Fruit fly (Drosophila melanogaster) whole organism, embryonic: ENCODE results near the gene AlaRS.
A peak's percentile ranks its signal among the peaks of the same experiment; 100 is the strongest.

Experiments used
- Atf3 ChIP-seq: fragments of 200-800 bp; sonication (Bioruptor generic); optimal IDR thresholded peaks from 3 replicates; lab custom pipeline; 2016; ENCODE audit warnings: missing biosample characterization, missing genetic modification characterization
- Atf6 ChIP-seq: fragments of 200-800 bp; sonication (Bioruptor generic); IDR thresholded peaks from 2 replicates; pipeline ENCODE4 v1.3.6; 2022; ENCODE audit warnings: missing biosample characterization, missing genetic modification characterization
- Blimp-1 ChIP-seq: fragments of 200-800 bp; sonication (Bioruptor generic); optimal IDR thresholded peaks from 3 replicates; lab custom pipeline; 2018; ENCODE audit warnings: missing biosample characterization, missing genetic modification characterization, mild to moderate bottlenecking, moderate library complexity, missing genetic modification reagents
- CG10431 ChIP-seq: fragments of 200-800 bp; sonication (Bioruptor generic); optimal IDR thresholded peaks from 3 replicates; lab custom pipeline; 2018; ENCODE audit warnings: missing biosample characterization, mild to moderate bottlenecking, missing genetic modification characterization
- CG10654 ChIP-seq: fragments of 200-800 bp; sonication (Bioruptor generic); optimal IDR thresholded peaks from 2 replicates; lab custom pipeline; 2016; ENCODE audit warnings: missing biosample characterization, missing genetic modification characterization
- CG11093 ChIP-seq: fragments of 200-800 bp; sonication (Bioruptor generic); IDR thresholded peaks from 3 replicates; pipeline ENCODE4 v1.3.6; 2022; ENCODE audit warnings: missing biosample characterization, missing genetic modification characterization
- CG11723 ChIP-seq: fragments of 200-800 bp; sonication (Bioruptor generic); optimal IDR thresholded peaks from 2 replicates; lab custom pipeline; 2017; ENCODE audit warnings: missing biosample characterization, mild to moderate bottlenecking, missing genetic modification characterization
- CG14050 ChIP-seq: fragments of 200-800 bp; sonication (Bioruptor generic); IDR thresholded peaks from 3 replicates; pipeline ENCODE4 v1.3.6; 2022; ENCODE audit warnings: missing biosample characterization, missing genetic modification characterization
- CG1647 ChIP-seq: fragments of 200-800 bp; sonication (Bioruptor generic); optimal IDR thresholded peaks from 3 replicates; lab custom pipeline; 2016; ENCODE audit warnings: missing biosample characterization, missing genetic modification characterization
- CG16779 ChIP-seq: fragments of 200-800 bp; sonication (Bioruptor generic); IDR thresholded peaks from 2 replicates; pipeline ENCODE4 v1.3.6; 2022; ENCODE audit warnings: missing biosample characterization, missing genetic modification characterization
- CG18262 ChIP-seq: fragments of 200-800 bp; optimal IDR thresholded peaks from 3 replicates; lab custom pipeline; 2019; ENCODE audit warnings: missing biosample characterization, mild to moderate bottlenecking, missing genetic modification characterization, moderate library complexity
- CG2116 ChIP-seq: fragments of 200-800 bp; sonication (Bioruptor generic); optimal IDR thresholded peaks from 3 replicates; lab custom pipeline; 2018; ENCODE audit warnings: missing biosample characterization, mild to moderate bottlenecking, missing genetic modification characterization
- CG2712 ChIP-seq: fragments of 200-800 bp; optimal IDR thresholded peaks from 3 replicates; lab custom pipeline; 2019; ENCODE audit warnings: missing biosample characterization, mild to moderate bottlenecking, missing genetic modification characterization, moderate library complexity
- CG33557 ChIP-seq: fragments of 200-800 bp; sonication (Bioruptor generic); optimal IDR thresholded peaks from 2 replicates; lab custom pipeline; 2019; ENCODE audit warnings: missing biosample characterization, mild to moderate bottlenecking, missing genetic modification characterization, moderate library complexity
- CG4707 ChIP-seq: fragments of 200-800 bp; sonication (Bioruptor generic); optimal IDR thresholded peaks from 2 replicates; lab custom pipeline; 2018; ENCODE audit warnings: missing biosample characterization, mild to moderate bottlenecking, missing genetic modification characterization, moderate library complexity
- CG4854 ChIP-seq: fragments of 200-800 bp; sonication (Bioruptor generic); optimal IDR thresholded peaks from 2 replicates; lab custom pipeline; 2016; ENCODE audit warnings: missing biosample characterization, missing genetic modification characterization, inconsistent platforms
- CG8944 ChIP-seq: fragments of 200-800 bp; sonication (Bioruptor generic); optimal IDR thresholded peaks from 3 replicates; lab custom pipeline; 2016; ENCODE audit warnings: missing biosample characterization, missing genetic modification characterization
- CG9215 ChIP-seq: fragments of 200-800 bp; sonication (Bioruptor generic); IDR thresholded peaks from 2 replicates; pipeline ENCODE4 v1.3.6; 2022; ENCODE audit warnings: missing biosample characterization, missing genetic modification characterization
- CG9437 ChIP-seq: fragments of 200-800 bp; sonication (Bioruptor generic); optimal IDR thresholded peaks from 2 replicates; lab custom pipeline; 2018; ENCODE audit warnings: missing biosample characterization, mild to moderate bottlenecking, missing genetic modification characterization
- CTCF ChIP-seq: fragments of 200-800 bp; sonication (Bioruptor generic); optimal IDR thresholded peaks from 2 replicates; lab custom pipeline; 2017; ENCODE audit warnings: missing biosample characterization, mild to moderate bottlenecking, missing genetic modification characterization, moderate library complexity
- Chrac-16 ChIP-seq: fragments of 200-800 bp; sonication (Bioruptor generic); optimal IDR thresholded peaks from 3 replicates; lab custom pipeline; 2016; ENCODE audit warnings: missing biosample characterization, missing genetic modification characterization
- CkIIα-i1 ChIP-seq: fragments of 200-800 bp; sonication (Bioruptor generic); IDR thresholded peaks from 2 replicates; pipeline ENCODE4 v1.3.6; 2022; ENCODE audit warnings: missing biosample characterization, missing genetic modification characterization
- E2f1 ChIP-seq: fragments of 200-800 bp; sonication (Bioruptor generic); IDR thresholded peaks from 2 replicates; pipeline ENCODE4 v1.3.6; 2022; ENCODE audit warnings: missing biosample characterization, missing genetic modification characterization
- ERR ChIP-seq: fragments of 200-800 bp; sonication (Bioruptor generic); optimal IDR thresholded peaks from 2 replicates; lab custom pipeline; 2016; ENCODE audit warnings: missing biosample characterization, missing genetic modification characterization
- HLH3B ChIP-seq: fragments of 200-800 bp; sonication (Bioruptor generic); IDR thresholded peaks from 2 replicates; pipeline ENCODE4 v1.3.6; 2022; ENCODE audit warnings: missing biosample characterization, missing genetic modification characterization
- Lim3 ChIP-seq: fragments of 200-800 bp; sonication (Bioruptor generic); IDR thresholded peaks from 2 replicates; pipeline ENCODE4 v1.3.6; 2022; ENCODE audit warnings: missing biosample characterization, missing genetic modification characterization
- Mrtf ChIP-seq: fragments of 200-800 bp; sonication (Bioruptor generic); IDR thresholded peaks from 3 replicates; pipeline ENCODE4 v1.3.6; 2022; ENCODE audit warnings: missing biosample characterization, missing genetic modification characterization
- NFAT ChIP-seq: fragments of 200-800 bp; sonication (Bioruptor generic); IDR thresholded peaks from 2 replicates; pipeline ENCODE4 v1.3.6; 2022; ENCODE audit warnings: missing biosample characterization, missing genetic modification characterization
- NK7.1 ChIP-seq: fragments of 200-800 bp; sonication (Bioruptor generic); optimal IDR thresholded peaks from 3 replicates; lab custom pipeline; 2016; ENCODE audit warnings: missing biosample characterization, missing genetic modification characterization
- Rx ChIP-seq: fragments of 200-800 bp; sonication (Bioruptor generic); IDR thresholded peaks from 2 replicates; pipeline ENCODE4 v1.3.6; 2022; ENCODE audit warnings: missing biosample characterization, missing genetic modification characterization
- Scr ChIP-seq: fragments of 200-800 bp; sonication (Bioruptor generic); IDR thresholded peaks from 2 replicates; pipeline ENCODE4 v1.3.6; 2022; ENCODE audit warnings: missing biosample characterization, missing genetic modification characterization; ENCODE audit not compliant: partially characterized antibody
- Spps ChIP-seq: fragments of 200-800 bp; sonication (Bioruptor generic); optimal IDR thresholded peaks from 2 replicates; lab custom pipeline; 2018; ENCODE audit warnings: missing biosample characterization, mild to moderate bottlenecking, missing genetic modification characterization
- Ssrp ChIP-seq: fragments of 200-800 bp; sonication (Bioruptor generic); optimal IDR thresholded peaks from 2 replicates; lab custom pipeline; 2018; ENCODE audit warnings: missing biosample characterization, mild to moderate bottlenecking, missing genetic modification characterization, moderate library complexity
- disco-r ChIP-seq: fragments of 200-800 bp; sonication (Bioruptor generic); optimal IDR thresholded peaks from 2 replicates; lab custom pipeline; 2016; ENCODE audit warnings: missing biosample characterization, missing genetic modification characterization
- esg ChIP-seq: fragments of 200-800 bp; sonication (Bioruptor generic); conservative IDR thresholded peaks from 2 replicates; pipeline ENCODE4 v1.3.6; 2022; ENCODE audit warnings: missing biosample characterization, missing genetic modification characterization
- fd96Cb ChIP-seq: fragments of 200-800 bp; sonication (Bioruptor generic); optimal IDR thresholded peaks from 2 replicates; lab custom pipeline; 2018; ENCODE audit warnings: missing biosample characterization, mild to moderate bottlenecking, missing genetic modification characterization, moderate library complexity
- gem ChIP-seq: fragments of 200-800 bp; sonication (Bioruptor generic); optimal IDR thresholded peaks from 2 replicates; lab custom pipeline; 2019; ENCODE audit warnings: missing biosample characterization, mild to moderate bottlenecking, missing genetic modification characterization, moderate library complexity
- gt ChIP-seq: fragments of 200-800 bp; sonication (Bioruptor generic); IDR thresholded peaks from 2 replicates; pipeline ENCODE4 v1.3.6; 2022; ENCODE audit warnings: missing biosample characterization, missing genetic modification characterization
- hb ChIP-seq: fragments of 200-800 bp; sonication (Bioruptor generic); IDR thresholded peaks from 3 replicates; pipeline ENCODE4 v1.3.6; 2022; ENCODE audit warnings: missing biosample characterization, missing genetic modification characterization; ENCODE audit not compliant: partially characterized antibody
- her ChIP-seq: fragments of 200-800 bp; sonication (Bioruptor generic); optimal IDR thresholded peaks from 2 replicates; lab custom pipeline; 2016; ENCODE audit warnings: missing biosample characterization, missing genetic modification characterization
- ind ChIP-seq: fragments of 200-800 bp; sonication (Bioruptor generic); optimal IDR thresholded peaks from 3 replicates; lab custom pipeline; 2016; ENCODE audit warnings: missing biosample characterization, missing genetic modification characterization
- inv ChIP-seq: fragments of 200-800 bp; sonication (Bioruptor generic); IDR thresholded peaks from 2 replicates; pipeline ENCODE4 v1.3.6; 2022; ENCODE audit warnings: missing biosample characterization, missing genetic modification characterization; ENCODE audit not compliant: partially characterized antibody
- jing ChIP-seq: fragments of 200-800 bp; sonication (Bioruptor generic); optimal IDR thresholded peaks from 2 replicates; lab custom pipeline; 2018; ENCODE audit warnings: missing biosample characterization, mild to moderate bottlenecking, missing genetic modification characterization
- ken ChIP-seq: fragments of 200-800 bp; sonication (Bioruptor generic); IDR thresholded peaks from 3 replicates; pipeline ENCODE4 v1.3.6; 2022; ENCODE audit warnings: missing biosample characterization, missing genetic modification characterization
- lilli ChIP-seq: fragments of 200-800 bp; sonication (Bioruptor generic); optimal IDR thresholded peaks from 3 replicates; lab custom pipeline; 2016; ENCODE audit warnings: missing biosample characterization, missing genetic modification characterization
- nerfin-1 ChIP-seq: fragments of 200-800 bp; sonication (Bioruptor generic); optimal IDR thresholded peaks from 3 replicates; lab custom pipeline; 2019; ENCODE audit warnings: missing biosample characterization, mild to moderate bottlenecking, missing genetic modification characterization, moderate library complexity
- sens ChIP-seq: fragments of 200-800 bp; sonication (Bioruptor generic); peaks from one replicate; lab custom pipeline; 2016; ENCODE audit warnings: missing biosample characterization, missing genetic modification characterization
- vvl ChIP-seq: fragments of 200-800 bp; sonication (Bioruptor generic); IDR thresholded peaks from 2 replicates; pipeline ENCODE4 v1.3.6; 2022; ENCODE audit warnings: missing biosample characterization, missing genetic modification characterization
- wek ChIP-seq: fragments of 200-800 bp; sonication (Bioruptor generic); optimal IDR thresholded peaks from 3 replicates; lab custom pipeline; 2018; ENCODE audit warnings: missing biosample characterization, mild to moderate bottlenecking, missing genetic modification characterization, moderate library complexity
- zen ChIP-seq: fragments of 200-800 bp; sonication (Bioruptor generic); optimal IDR thresholded peaks from 3 replicates; lab custom pipeline; 2018; ENCODE audit warnings: missing biosample characterization, mild to moderate bottlenecking, missing genetic modification characterization, moderate library complexity

AlaRS gene

DNA sequence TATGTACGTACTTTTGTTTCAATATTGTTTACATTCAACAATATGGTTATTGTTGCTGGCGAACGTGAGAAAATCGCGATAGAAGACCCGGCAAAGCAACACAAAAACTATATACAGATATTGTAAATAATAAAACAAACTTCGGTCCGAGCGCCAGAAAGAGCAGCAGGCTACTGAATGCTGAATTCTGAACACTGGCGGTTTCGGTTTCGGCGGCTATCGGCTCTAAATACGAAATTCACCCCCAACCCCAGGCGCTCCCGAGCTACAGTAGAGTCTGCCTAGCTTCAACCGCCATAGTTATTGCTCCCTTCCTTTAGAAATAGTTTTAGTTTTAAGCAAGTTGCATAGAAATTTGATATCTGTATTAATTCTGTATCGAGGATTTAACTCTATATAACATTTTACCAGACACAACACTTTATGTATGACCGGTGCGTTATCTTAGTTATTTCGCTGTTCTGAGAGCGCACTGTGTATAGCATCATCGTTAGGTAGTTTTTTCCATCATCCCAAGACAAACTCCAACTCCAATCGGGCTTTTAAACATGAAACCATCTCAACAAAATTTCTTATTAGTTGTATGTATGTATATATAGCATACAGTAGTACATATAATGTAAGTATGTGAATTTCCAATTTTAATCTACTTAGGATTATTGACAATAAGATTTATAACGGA, 19.1 kb downstream of the AlaRS start, which contains the start of gene CG7627 (continued):
- TF ChIP-seq CG1647 (GFP tag; lab: Kevin White, UChicago) (peak; percentile 46), CG9215 (GFP tag; lab: Robert Waterston, UW) (peak; percentile 69), E2f1 (GFP tag; lab: Robert Waterston, UW) (peak; percentile 63), CG9437 (peak; percentile 67), inv (no peak), CG8944 (GFP tag; lab: Kevin White, UChicago) (peak; percentile 75), ind (GFP tag; lab: Kevin White, UChicago) (peak; percentile 78), HLH3B (GFP tag; lab: Robert Waterston, UW) (peak; percentile 81), CG4707 (GFP tag; lab: Kevin White, UChicago) (peak; percentile 37), ken (GFP tag; lab: Robert Waterston, UW) (0 out of 3 replicates have a peak, but pooled peaks have one; percentile 53), Rx (peak; percentile 60), ERR (GFP tag; lab: Kevin White, UChicago) (peak; percentile 63), fd96Cb (peak; percentile 68), CG14050 (GFP tag; lab: Robert Waterston, UW) (peak; percentile 52; the same call in 2 of the 3 replicates), CG2116 (GFP tag; lab: Kevin White, UChicago) (peak; percentile 17), esg (GFP tag; lab: Robert Waterston, UW) (peak; percentile 77), gem (tag; lab: Kevin White, UChicago) (peak; percentile 83), CG16779 (0 out of 2 replicates have a peak, but pooled peaks have one; percentile 34), CG11723 (GFP tag; lab: Kevin White, UChicago) (peak; percentile 50), NFAT (GFP tag; lab: Robert Waterston, UW) (peak; percentile 82), CG10654 (GFP tag; lab: Kevin White, UChicago) (peak; percentile 50), CG2712 (tag; lab: Kevin White, UChicago) (peak; percentile 79), CG18262 (tag; lab: Kevin White, UChicago) (peak; percentile 74), vvl (GFP tag; lab: Robert Waterston, UW) (peak; percentile 83), Lim3 (GFP tag; lab: Robert Waterston, UW) (no peak), Chrac-16 (GFP tag; lab: Kevin White, UChicago) (peak; percentile 62), jing (GFP tag; lab: Kevin White, UChicago) (peak; percentile 13), Blimp-1 (GFP tag; lab: Kevin White, UChicago) (peak; percentile 66), CkIIα-i1 (GFP tag; lab: Robert Waterston, UW) (0 out of 2 replicates have a peak, but pooled peaks have one; percentile 37), her (GFP tag; lab: Kevin White, UChicago) (peak; percentile 70), CTCF (no peak), CG11093 (GFP tag; lab: Robert Waterston, UW) (peak; percentile 63; the same call in 1 of the 3 replicates), Mrtf (GFP tag; lab: Robert Waterston, UW) (peak; percentile 80), zen (tag; lab: Kevin White, UChicago) (peak; percentile 11), CG33557 (GFP tag; lab: Kevin White, UChicago) (peak; percentile 43), nerfin-1 (tag; lab: Kevin White, UChicago) (peak; percentile 17), sens (peak; percentile 96), wek (peak; percentile 30), lilli (peak; percentile 89), disco-r (GFP tag; lab: Kevin White, UChicago) (peak; percentile 74), Ssrp (tag; lab: Kevin White, UChicago) (peak; percentile 61), CG4854 (GFP tag; lab: Kevin White, UChicago) (peak; percentile 19), Scr (GFP tag; lab: Robert Waterston, UW) (0 out of 2 replicates have a peak, but pooled peaks have one; percentile 26), Atf3 (GFP tag; lab: Kevin White, UChicago) (peak; percentile 44), Spps (tag; lab: Kevin White, UChicago) (no peak), Atf6 (GFP tag; lab: Robert Waterston, UW) (peak; percentile 85), NK7.1 (peak; percentile 63), gt (no peak), CG10431 (GFP tag; lab: Kevin White, UChicago) (no peak), hb (GFP tag; lab: Robert Waterston, UW) (no peak)
